Fruit fly (Drosophila melanogaster): ENCODE data around the gene CG17190.
A peak's percentile ranks its signal among the peaks of the same experiment; 100 is the strongest.

CG17190 gene

dm6 chr3R:20001595-20001997 lies 11.7 kb downstream of the CG17190 start:
- no peak for TF ChIP-seq Hr96 (GFP tag; optimal IDR thresholded peaks at IDR 0.05)
- no peak for TF ChIP-seq ovo (GFP tag; optimal IDR thresholded peaks at IDR 0.05)
- no peak for TF ChIP-seq tj (GFP tag; optimal IDR thresholded peaks at IDR 0.05)
- TF ChIP-seq bab1 (GFP tag; optimal IDR thresholded peaks at IDR 0.05), result no peak
- TF ChIP-seq kay (GFP tag; ENCODE audit: borderline replicate concordance), result no peak
- TF ChIP-seq CG5204 (GFP tag; optimal IDR thresholded peaks at IDR 0.05), result no peak
- no peak for TF ChIP-seq Clk (GFP tag; optimal IDR thresholded peaks at IDR 0.05)
- TF ChIP-seq CG11617 (GFP tag; optimal IDR thresholded peaks at IDR 0.05), result no peak
- no peak for TF ChIP-seq CG12768 (GFP tag; optimal IDR thresholded peaks at IDR 0.05)
- no peak for TF ChIP-seq cnc (optimal IDR thresholded peaks at IDR 0.05)
- no peak for TF ChIP-seq CG7045 (GFP tag; optimal IDR thresholded peaks at IDR 0.05)
- no peak for TF ChIP-seq CG1620 (GFP tag; optimal IDR thresholded peaks at IDR 0.05)

dm6 chr3R:19999474-19999873 lies 13.8 kb downstream of the CG17190 start:
- TF ChIP-seq CG5204 (GFP tag; optimal IDR thresholded peaks at IDR 0.05), result no peak
- TF ChIP-seq CG7101 (tag; optimal IDR thresholded peaks at IDR 0.05), result peak; percentile 69
- peak; percentile 62 for TF ChIP-seq bab1 (GFP tag; optimal IDR thresholded peaks at IDR 0.05)
- TF ChIP-seq CG14711 (tag; optimal IDR thresholded peaks at IDR 0.05), result peak; percentile 72
- no peak for TF ChIP-seq ovo (GFP tag; optimal IDR thresholded peaks at IDR 0.05)
- no peak for TF ChIP-seq CG1620 (GFP tag; optimal IDR thresholded peaks at IDR 0.05)
- TF ChIP-seq CG33017 (tag; optimal IDR thresholded peaks at IDR 0.05), result peak; percentile 55

DNA sequence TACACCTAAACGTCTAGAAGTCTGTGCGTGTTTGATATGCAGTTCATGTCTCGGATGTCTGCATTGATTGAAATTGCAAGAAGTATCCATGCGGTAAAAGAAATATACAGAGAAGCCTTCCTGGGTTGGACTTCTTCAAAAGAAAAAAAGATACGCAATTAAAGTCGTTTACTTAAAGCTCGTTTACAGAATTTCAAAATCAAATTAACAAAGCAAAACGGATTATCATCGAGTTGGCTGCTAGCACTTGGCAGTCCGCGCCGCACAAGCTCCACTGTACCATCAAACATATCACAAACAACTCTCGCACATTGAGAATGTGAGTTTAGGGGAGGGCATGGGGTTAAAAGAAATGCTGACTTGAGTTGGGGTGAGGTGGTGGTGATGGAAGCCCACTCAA lies 14.9 kb downstream of the CG17190 start:
- no peak for TF ChIP-seq pad (GFP tag; optimal IDR thresholded peaks at IDR 0.05)
- TF ChIP-seq Mnt (GFP tag; optimal IDR thresholded peaks at IDR 0.05), result no peak
- no peak for TF ChIP-seq CG7101 (tag; optimal IDR thresholded peaks at IDR 0.05)
- TF ChIP-seq CG1620 (GFP tag; optimal IDR thresholded peaks at IDR 0.05), result no peak
- no peak for TF ChIP-seq bab1 (GFP tag; optimal IDR thresholded peaks at IDR 0.05)
- TF ChIP-seq CG33017 (tag; optimal IDR thresholded peaks at IDR 0.05), result no peak
- TF ChIP-seq CG14711 (tag; optimal IDR thresholded peaks at IDR 0.05), result no peak
- no peak for TF ChIP-seq CG7045 (GFP tag; optimal IDR thresholded peaks at IDR 0.05)
- no peak for TF ChIP-seq Clk (GFP tag; optimal IDR thresholded peaks at IDR 0.05)
- TF ChIP-seq CG12768 (GFP tag; optimal IDR thresholded peaks at IDR 0.05), result no peak
- no peak for TF ChIP-seq cic (GFP tag; optimal IDR thresholded peaks at IDR 0.05)
- no peak for TF ChIP-seq ovo (GFP tag; optimal IDR thresholded peaks at IDR 0.05)
- no peak for TF ChIP-seq cnc (optimal IDR thresholded peaks at IDR 0.05)
- TF ChIP-seq Crg-1 (GFP tag; optimal IDR thresholded peaks at IDR 0.05), result no peak
- TF ChIP-seq CG11617 (GFP tag; optimal IDR thresholded peaks at IDR 0.05), result no peak
- no peak for TF ChIP-seq Hr96 (GFP tag; optimal IDR thresholded peaks at IDR 0.05)
- TF ChIP-seq CG5204 (GFP tag; optimal IDR thresholded peaks at IDR 0.05), result no peak
- TF ChIP-seq tj (GFP tag; optimal IDR thresholded peaks at IDR 0.05), result no peak

DNA sequence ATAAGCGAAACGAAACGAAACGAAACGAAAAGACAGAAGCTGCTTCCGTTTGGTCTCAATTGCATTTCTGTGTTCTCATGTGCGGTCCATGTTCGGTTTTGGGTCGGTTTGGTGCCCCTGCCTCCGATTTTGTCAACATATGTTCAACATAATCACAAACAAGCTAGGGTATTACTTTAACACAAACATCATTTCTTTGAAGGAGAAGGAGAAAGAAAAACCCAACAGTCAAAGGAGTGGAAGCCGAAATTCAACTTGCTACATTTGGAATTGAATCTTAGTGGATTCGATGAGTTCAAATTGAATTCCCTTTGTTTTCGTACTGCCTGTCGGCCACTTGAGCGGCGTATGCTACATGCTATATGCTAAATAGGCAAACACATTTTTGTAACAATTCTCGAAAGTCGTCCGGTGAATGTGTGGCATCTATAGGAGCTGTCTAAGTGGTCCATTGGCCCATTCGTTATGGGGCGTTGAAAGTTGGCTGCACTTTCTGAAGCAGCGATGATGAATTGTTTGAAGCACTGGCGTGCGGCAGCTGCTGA lies 15.7 kb downstream of the CG17190 start:
- TF ChIP-seq CG11617 (GFP tag; optimal IDR thresholded peaks at IDR 0.05) (no peak), CG12768 (GFP tag; optimal IDR thresholded peaks at IDR 0.05) (no peak), cnc (optimal IDR thresholded peaks at IDR 0.05) (no peak), Crg-1 (GFP tag; optimal IDR thresholded peaks at IDR 0.05) (no peak), CG14711 (tag; optimal IDR thresholded peaks at IDR 0.05) (no peak), pad (GFP tag; optimal IDR thresholded peaks at IDR 0.05) (no peak), Hr96 (GFP tag; optimal IDR thresholded peaks at IDR 0.05) (no peak), CG7101 (tag; optimal IDR thresholded peaks at IDR 0.05) (no peak), toe (GFP tag; optimal IDR thresholded peaks at IDR 0.05) (no peak), Clk (GFP tag; optimal IDR thresholded peaks at IDR 0.05) (no peak), CG7045 (GFP tag; optimal IDR thresholded peaks at IDR 0.05) (no peak), kay (GFP tag; ENCODE audit: borderline replicate concordance) (no peak), CG5204 (GFP tag; optimal IDR thresholded peaks at IDR 0.05) (no peak), ovo (GFP tag; optimal IDR thresholded peaks at IDR 0.05) (no peak), CG33017 (tag; optimal IDR thresholded peaks at IDR 0.05) (no peak), bab1 (GFP tag; optimal IDR thresholded peaks at IDR 0.05) (no peak), CG1620 (GFP tag; optimal IDR thresholded peaks at IDR 0.05) (no peak), tj (GFP tag; optimal IDR thresholded peaks at IDR 0.05) (no peak)

DNA sequence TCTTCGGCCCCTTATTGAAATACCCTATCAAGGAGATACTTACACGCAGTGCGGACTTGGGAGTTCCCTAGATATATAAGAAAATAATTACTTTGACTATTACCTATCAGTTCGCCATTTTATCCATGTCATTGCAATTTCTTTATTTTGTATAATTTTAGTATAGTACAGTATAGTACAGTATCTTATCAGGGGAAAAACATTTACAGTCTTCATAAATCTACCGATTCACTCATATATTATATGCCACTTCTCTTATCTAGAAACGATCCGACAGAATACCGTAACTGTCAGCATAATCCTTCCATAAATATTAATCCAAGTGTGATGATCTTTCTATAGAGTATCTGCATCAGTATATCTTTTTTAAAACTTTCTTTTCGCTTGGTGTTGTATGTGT lies 16.9 kb downstream of the CG17190 start:
- TF ChIP-seq cnc (optimal IDR thresholded peaks at IDR 0.05) (no peak), CG1620 (GFP tag; optimal IDR thresholded peaks at IDR 0.05) (no peak), Mnt (GFP tag; optimal IDR thresholded peaks at IDR 0.05) (no peak), toe (GFP tag; optimal IDR thresholded peaks at IDR 0.05) (no peak), CG7101 (tag; optimal IDR thresholded peaks at IDR 0.05) (no peak), Clk (GFP tag; optimal IDR thresholded peaks at IDR 0.05) (no peak), Crg-1 (GFP tag; optimal IDR thresholded peaks at IDR 0.05) (no peak), CG14711 (tag; optimal IDR thresholded peaks at IDR 0.05) (no peak), kay (GFP tag; ENCODE audit: borderline replicate concordance) (no peak), tj (GFP tag; optimal IDR thresholded peaks at IDR 0.05) (no peak), ovo (GFP tag; optimal IDR thresholded peaks at IDR 0.05) (no peak), CG33017 (tag; optimal IDR thresholded peaks at IDR 0.05) (no peak)

DNA sequence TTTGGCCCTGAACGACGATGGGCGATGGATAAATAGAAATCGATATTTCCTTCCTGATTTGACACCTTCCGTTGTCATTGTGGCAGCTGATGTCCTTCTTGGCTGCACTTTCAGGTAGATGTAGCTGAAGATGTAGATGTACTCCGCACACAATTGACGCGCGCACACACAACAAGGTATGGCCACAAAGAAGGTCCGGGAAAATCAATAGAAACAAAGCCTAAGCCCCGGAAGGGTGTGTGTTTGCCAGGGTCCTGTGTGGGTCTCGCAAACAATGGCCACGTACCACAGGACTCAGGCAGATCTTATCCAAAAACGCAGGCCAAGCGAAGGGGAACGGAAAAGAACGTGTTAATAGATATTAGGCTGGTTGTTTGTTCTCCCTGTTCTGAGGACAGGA lies 17.9 kb downstream of the CG17190 start:
- TF ChIP-seq ovo (GFP tag; optimal IDR thresholded peaks at IDR 0.05), result no peak
- TF ChIP-seq CG7045 (GFP tag; optimal IDR thresholded peaks at IDR 0.05), result no peak
- no peak for TF ChIP-seq cnc (optimal IDR thresholded peaks at IDR 0.05)
- no peak for TF ChIP-seq CG1620 (GFP tag; optimal IDR thresholded peaks at IDR 0.05)
- TF ChIP-seq CG7101 (tag; optimal IDR thresholded peaks at IDR 0.05), result no peak
- no peak for TF ChIP-seq Hr96 (GFP tag; optimal IDR thresholded peaks at IDR 0.05)
- no peak for TF ChIP-seq CG33017 (tag; optimal IDR thresholded peaks at IDR 0.05)
- no peak for TF ChIP-seq cic (GFP tag; optimal IDR thresholded peaks at IDR 0.05)
